Fruit fly (Drosophila melanogaster) whole organism, wandering third instar larva: ENCODE data around the gene Dtd.
A peak's percentile ranks its signal among the peaks of the same experiment; 100 is the strongest.

Source experiments
- Abd-B ChIP-seq: fragments of >200 bp; optimal IDR thresholded peaks from 2 replicates; lab custom pipeline; 2017; ENCODE audit warnings: missing biosample characterization, missing genetic modification characterization
- CG32264 ChIP-seq: fragments of 200-800 bp; sonication (Bioruptor generic); optimal IDR thresholded peaks from 2 replicates; lab custom pipeline; 2016; ENCODE audit warnings: missing biosample characterization, missing genetic modification characterization
- CG9705 ChIP-seq: fragments of 200-800 bp; sonication (Bioruptor generic); optimal IDR thresholded peaks from 2 replicates; lab custom pipeline; 2018; ENCODE audit warnings: missing biosample characterization, mild to moderate bottlenecking, missing genetic modification characterization
- CrebA ChIP-seq: fragments of 200-800 bp; sonication (Bioruptor generic); optimal IDR thresholded peaks from 2 replicates; lab custom pipeline; 2016; ENCODE audit warnings: missing biosample characterization, mild to moderate bottlenecking, missing genetic modification characterization, borderline replicate concordance
- Dfd ChIP-seq: fragments of >200 bp; optimal IDR thresholded peaks from 2 replicates; lab custom pipeline; 2017; ENCODE audit warnings: missing biosample characterization, missing genetic modification characterization
- Dif ChIP-seq: fragments of 200-275, 200-300 bp; sonication (Bioruptor generic); optimal IDR thresholded peaks from 2 replicates; lab custom pipeline; 2018; ENCODE audit warnings: missing biosample characterization, missing genetic modification characterization; ENCODE audit not compliant: partially characterized antibody
- GATAd ChIP-seq: sonication (Bioruptor generic); optimal IDR thresholded peaks from 2 replicates; lab custom pipeline; 2016; ENCODE audit warnings: missing biosample characterization, missing genetic modification characterization
- HLH106 ChIP-seq: fragments of 200-800 bp; optimal IDR thresholded peaks from 3 replicates; lab custom pipeline; 2019; ENCODE audit warnings: missing biosample characterization, mild to moderate bottlenecking, missing genetic modification characterization, moderate library complexity
- Hnf4 ChIP-seq: fragments of 200-800 bp; sonication (Bioruptor generic); optimal IDR thresholded peaks from 2 replicates; lab custom pipeline; 2016; ENCODE audit warnings: missing biosample characterization, mild to moderate bottlenecking, missing genetic modification characterization
- Hr78 ChIP-seq: fragments of >200 bp; optimal IDR thresholded peaks from 2 replicates; lab custom pipeline; 2017; ENCODE audit warnings: missing biosample characterization, missing genetic modification characterization
- Hr83 ChIP-seq: fragments of 200-300 bp; sonication (Bioruptor generic); optimal IDR thresholded peaks from 2 replicates; lab custom pipeline; 2016; ENCODE audit warnings: missing biosample characterization, mild to moderate bottlenecking, missing genetic modification characterization, moderate library complexity; ENCODE audit not compliant: poor library complexity, severe bottlenecking
- Jra ChIP-seq: sonication (Bioruptor generic); optimal IDR thresholded peaks from 2 replicates; lab custom pipeline; 2016; ENCODE audit warnings: missing biosample characterization, missing genetic modification characterization
- Mio ChIP-seq: sonication (Bioruptor generic); optimal IDR thresholded peaks from 2 replicates; lab custom pipeline; 2016; ENCODE audit warnings: missing biosample characterization, missing genetic modification characterization
- Myc ChIP-seq: fragments of >200 bp; optimal IDR thresholded peaks from 2 replicates; lab custom pipeline; 2017
- N ChIP-seq: fragments of >200 bp; optimal IDR thresholded peaks from 2 replicates; lab custom pipeline; 2018; ENCODE audit warnings: missing biosample characterization, missing external identifiers, missing genetic modification characterization
- OdsH ChIP-seq: fragments of 200-800 bp; sonication (Bioruptor generic); optimal IDR thresholded peaks from 2 replicates; lab custom pipeline; 2016; ENCODE audit warnings: missing biosample characterization, mild to moderate bottlenecking, missing genetic modification characterization
- Rel ChIP-seq, 2 experiments: fragments of 200-800 bp; sonication (Bioruptor generic) in 1 of 2; optimal IDR thresholded peaks; 2 replicates in 1 of 2; 3 replicates in 1 of 2; lab custom pipeline; 2016 to 2019; ENCODE audit warnings: mild to moderate bottlenecking in 2 of 2, missing biosample characterization in 2 of 2, missing genetic modification characterization in 2 of 2, moderate library complexity in 1 of 2
- Sp1 ChIP-seq: fragments of 200-800 bp; sonication (Bioruptor generic); optimal IDR thresholded peaks from 3 replicates; lab custom pipeline; 2019; ENCODE audit warnings: missing biosample characterization, mild to moderate bottlenecking, missing genetic modification characterization, moderate library complexity
- Vsx2 ChIP-seq: fragments of 200-300, 225-300 bp; sonication (Bioruptor generic); optimal IDR thresholded peaks from 2 replicates; lab custom pipeline; 2018; ENCODE audit warnings: missing biosample characterization, missing genetic modification characterization; ENCODE audit not compliant: partially characterized antibody
- br ChIP-seq: fragments of 200-800 bp; sonication (Bioruptor generic); optimal IDR thresholded peaks from 2 replicates; lab custom pipeline; 2016; ENCODE audit warnings: missing biosample characterization, missing genetic modification characterization
- brk ChIP-seq: fragments of 200-800 bp; sonication (Bioruptor generic); optimal IDR thresholded peaks from 2 replicates; lab custom pipeline; 2016; ENCODE audit warnings: missing biosample characterization, mild to moderate bottlenecking, missing genetic modification characterization
- dl ChIP-seq, 2 experiments: fragments of 175-275, 200-275 bp in 1 of 2; fragments of 200-275 bp in 1 of 2; sonication (Bioruptor generic); optimal IDR thresholded peaks; lab custom pipeline; 2018; ENCODE audit warnings: mild to moderate bottlenecking in 2 of 2, missing biosample characterization in 2 of 2, missing genetic modification characterization in 2 of 2, moderate library complexity in 2 of 2; ENCODE audit not compliant: partially characterized antibody in 2 of 2, insufficient read depth in 1 of 2
- dmrt93B ChIP-seq: fragments of 200-800 bp; sonication (Bioruptor generic); optimal IDR thresholded peaks from 2 replicates; lab custom pipeline; 2018; ENCODE audit warnings: missing biosample characterization, mild to moderate bottlenecking, missing genetic modification characterization
- dsf ChIP-seq: sonication (Bioruptor generic); optimal IDR thresholded peaks from 2 replicates; lab custom pipeline; 2016; ENCODE audit warnings: missing biosample characterization, missing genetic modification characterization, borderline replicate concordance
- ey ChIP-seq: fragments of 200-800 bp; sonication (Bioruptor generic); optimal IDR thresholded peaks from 2 replicates; lab custom pipeline; 2016; ENCODE audit warnings: missing biosample characterization, missing genetic modification characterization
- foxo ChIP-seq, 2 experiments: fragments of 200-800 bp; sonication (Bioruptor generic); optimal IDR thresholded peaks; 2 replicates in 1 of 2; 3 replicates in 1 of 2; lab custom pipeline; 2016 to 2017; ENCODE audit warnings: missing biosample characterization in 2 of 2, missing genetic modification characterization in 2 of 2
- fru ChIP-seq: fragments of 200-800 bp; sonication (Bioruptor generic); optimal IDR thresholded peaks from 3 replicates; lab custom pipeline; 2016; ENCODE audit warnings: missing biosample characterization, mild to moderate bottlenecking, missing genetic modification characterization
- h ChIP-seq: fragments of 200-800 bp; sonication (Bioruptor generic); optimal IDR thresholded peaks from 3 replicates; lab custom pipeline; 2016; ENCODE audit warnings: missing biosample characterization, mild to moderate bottlenecking, missing genetic modification characterization
- jim ChIP-seq: fragments of 175-275, 200-325 bp; sonication (Bioruptor generic); optimal IDR thresholded peaks from 2 replicates; lab custom pipeline; 2016; ENCODE audit warnings: missing biosample characterization, mild to moderate bottlenecking, missing genetic modification characterization
- lola ChIP-seq: fragments of >200 bp; optimal IDR thresholded peaks from 2 replicates; lab custom pipeline; 2017; ENCODE audit warnings: missing biosample characterization, missing genetic modification characterization
- pan ChIP-seq: fragments of >200 bp; optimal IDR thresholded peaks from 2 replicates; lab custom pipeline; 2017
- psq ChIP-seq: fragments of 200-800 bp; sonication (Bioruptor generic); optimal IDR thresholded peaks from 3 replicates; lab custom pipeline; 2017; ENCODE audit warnings: missing biosample characterization, mild to moderate bottlenecking, missing genetic modification characterization, moderate library complexity
- rgr ChIP-seq: fragments of 200-800 bp; sonication (Bioruptor generic); optimal IDR thresholded peaks from 3 replicates; lab custom pipeline; 2016; ENCODE audit warnings: missing biosample characterization, mild to moderate bottlenecking, missing genetic modification characterization
- sage ChIP-seq: fragments of 200-800 bp; sonication (Bioruptor generic); optimal IDR thresholded peaks from 2 replicates; lab custom pipeline; 2016; ENCODE audit warnings: missing biosample characterization, mild to moderate bottlenecking, missing genetic modification characterization
- sv ChIP-seq: fragments of 200-800 bp; sonication (Bioruptor generic); optimal IDR thresholded peaks from 3 replicates; lab custom pipeline; 2016; ENCODE audit warnings: missing biosample characterization, missing genetic modification characterization
- tai ChIP-seq: sonication (Bioruptor generic); optimal IDR thresholded peaks from 2 replicates; lab custom pipeline; 2016; ENCODE audit warnings: missing biosample characterization, missing genetic modification characterization
- usp ChIP-seq: fragments of >200 bp; optimal IDR thresholded peaks from 2 replicates; lab custom pipeline; 2017; ENCODE audit warnings: missing biosample characterization, missing genetic modification characterization
- woc ChIP-seq: sonication (Bioruptor generic); optimal IDR thresholded peaks from 2 replicates; lab custom pipeline; 2016; ENCODE audit warnings: missing biosample characterization, mild to moderate bottlenecking, missing genetic modification characterization

Gene Dtd

dm6 chr3R:11430307-11430706 lies 446 bp downstream of the Dtd start:
- TF ChIP-seq CrebA (GFP tag; lab: Kevin White, UChicago) (no peak), Myc (lab: Kevin White, UChicago) (no peak), ey (no peak), br (no peak), foxo (GFP tag; optimal IDR thresholded peaks at IDR 0.05; lab: Kevin White, UChicago) (no peak), GATAd (no peak), brk (GFP tag; lab: Kevin White, UChicago) (no peak)

DNA sequence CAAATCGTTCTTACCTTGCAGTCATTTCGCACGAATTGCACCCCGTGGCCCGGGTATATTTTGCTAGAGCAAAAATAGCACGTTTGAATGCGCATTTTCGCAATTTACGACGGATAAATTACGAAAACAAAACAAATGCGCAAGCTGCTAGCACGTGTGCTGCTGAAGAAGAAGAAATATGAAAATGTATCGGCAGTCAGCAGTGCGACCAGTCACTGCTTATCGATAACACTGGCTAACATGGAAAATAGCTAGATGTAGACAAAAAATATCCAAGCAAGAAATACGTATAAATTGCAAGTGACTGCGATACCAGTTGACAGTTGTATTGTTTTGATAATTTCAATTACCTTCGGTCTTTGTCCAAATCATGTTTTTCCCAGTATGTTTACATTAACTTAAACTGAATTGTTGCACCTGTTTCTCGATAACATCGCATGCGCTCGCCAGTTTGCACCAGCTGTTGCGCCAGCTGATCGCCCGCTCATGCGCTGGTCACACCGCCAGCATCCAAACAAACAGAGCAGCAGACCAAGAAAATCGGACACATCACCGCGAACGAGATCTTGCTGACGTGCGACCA lies 1.6 kb downstream of the Dtd start, which contains the start of the genes RpL24-like and CG5276:
Gene RpL24-like, minus strand, starts transcription at position 188 of the 583 bp plus-strand sequence.
Gene CG5276, plus strand, starts transcription at position 344 of the 583 bp plus-strand sequence.
- TF ChIP-seq pan (lab: Kevin White, UChicago) (no peak), br (no peak), psq (no peak), brk (GFP tag; lab: Kevin White, UChicago) (no peak), Jra (GFP tag; lab: Kevin White, UChicago) (no peak), Myc (lab: Kevin White, UChicago) (peak; percentile 92), Dif (GFP tag; lab: Kevin White, UChicago) (no peak)

DNA sequence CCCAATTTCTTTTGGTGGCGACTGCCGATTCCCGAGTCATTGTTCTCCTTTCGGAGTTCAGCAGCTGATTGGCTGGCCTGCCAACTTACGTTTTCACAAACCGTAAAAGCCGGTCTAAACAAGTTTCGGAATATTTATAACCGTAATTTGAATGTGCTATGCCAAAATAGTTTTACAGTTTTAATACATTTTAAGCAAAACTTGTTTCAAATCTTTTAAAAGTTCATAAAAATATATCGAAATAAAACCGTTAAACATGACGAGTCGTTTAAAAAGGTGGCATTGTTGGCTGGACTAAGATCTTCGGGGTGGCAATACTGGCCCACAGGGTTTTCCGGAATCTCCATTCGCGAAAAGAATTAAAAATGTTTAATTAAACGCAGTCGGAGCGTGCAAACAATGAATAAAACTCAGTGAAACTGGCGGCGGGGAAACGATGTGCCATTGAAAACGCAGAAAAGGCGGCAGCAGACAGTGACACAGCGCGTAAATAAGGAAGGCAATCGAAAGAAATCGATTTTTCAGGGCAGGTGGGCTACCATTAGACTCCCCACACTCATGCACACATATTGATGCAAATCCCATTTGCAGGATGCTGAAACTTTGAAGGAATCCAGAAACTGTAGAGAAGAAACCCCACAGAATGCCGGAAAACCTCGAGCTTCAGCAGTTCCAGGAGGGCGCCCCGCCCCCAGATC lies 5.8 kb downstream of the Dtd start, which contains the start of the genes Exd2 and CG5281:
Gene Exd2, minus strand, starts transcription at position 167 of the 698 bp plus-strand sequence.
Gene CG5281, plus strand, starts transcription at position 314 of the 698 bp plus-strand sequence.
- no peak for TF ChIP-seq N
- TF ChIP-seq foxo (GFP tag; optimal IDR thresholded peaks at IDR 0.05; lab: Kevin White, UChicago) = peak in 1 of 2 experiments; percentile 47
- no peak for TF ChIP-seq sage
- TF ChIP-seq CG9705 (GFP tag; lab: Kevin White, UChicago) = peak; percentile 60
- no peak for TF ChIP-seq Jra (GFP tag; lab: Kevin White, UChicago)
- TF ChIP-seq lola (GFP tag; lab: Kevin White, UChicago) = no peak
- no peak for TF ChIP-seq woc
- no peak for TF ChIP-seq GATAd
- no peak for TF ChIP-seq CrebA (GFP tag; lab: Kevin White, UChicago)
- no peak for TF ChIP-seq OdsH
- no peak for TF ChIP-seq jim (GFP tag; lab: Kevin White, UChicago)
- peak; percentile 38 for TF ChIP-seq h
- peak; percentile 19 for TF ChIP-seq Myc (lab: Kevin White, UChicago)
- TF ChIP-seq sv (GFP tag; lab: Kevin White, UChicago) = peak; percentile 11
- TF ChIP-seq Hr83 (GFP tag; lab: Kevin White, UChicago) = no peak
- TF ChIP-seq Hr78 (GFP tag; lab: Kevin White, UChicago) = no peak
- no peak for TF ChIP-seq Hnf4
- peak; percentile 59 for TF ChIP-seq ey
- TF ChIP-seq fru (GFP tag; lab: Kevin White, UChicago) = no peak
- peak; percentile 17 for TF ChIP-seq psq
- TF ChIP-seq Vsx2 (GFP tag; lab: Kevin White, UChicago) = no peak
- no peak for TF ChIP-seq Abd-B
- TF ChIP-seq rgr = no peak
- TF ChIP-seq dmrt93B (GFP tag; lab: Kevin White, UChicago) = no peak
- no peak for TF ChIP-seq pan (lab: Kevin White, UChicago)
- TF ChIP-seq HLH106 (tag; lab: Kevin White, UChicago) = peak; percentile 31
- no peak for TF ChIP-seq dsf
- TF ChIP-seq tai (GFP tag; lab: Kevin White, UChicago) = no peak
- TF ChIP-seq Dif (GFP tag; lab: Kevin White, UChicago) = no peak
- peak; percentile 7 for TF ChIP-seq CG32264 (GFP tag; lab: Kevin White, UChicago)
- TF ChIP-seq br = no peak
- TF ChIP-seq Dfd (GFP tag; lab: Kevin White, UChicago) = no peak
- no peak for TF ChIP-seq Rel (GFP tag; optimal IDR thresholded peaks at IDR 0.05; lab: Kevin White, UChicago)
- TF ChIP-seq Rel (tag; optimal IDR thresholded peaks at IDR 0.05; lab: Kevin White, UChicago) = peak; percentile 92
- peak; percentile 13 for TF ChIP-seq Sp1
- TF ChIP-seq Mio (GFP tag; lab: Kevin White, UChicago) = no peak
- TF ChIP-seq dl (GFP tag; optimal IDR thresholded peaks at IDR 0.05; lab: Kevin White, UChicago; ENCODE audit: insufficient read depth in 1 of 2, partially characterized antibody in 2 of 2) = no peak
- no peak for TF ChIP-seq brk (GFP tag; lab: Kevin White, UChicago)
- TF ChIP-seq usp (GFP tag; lab: Kevin White, UChicago) = no peak
